Worm (Caenorhabditis elegans): ENCODE results near the gene nspe-5.

Gene nspe-5

DNA sequence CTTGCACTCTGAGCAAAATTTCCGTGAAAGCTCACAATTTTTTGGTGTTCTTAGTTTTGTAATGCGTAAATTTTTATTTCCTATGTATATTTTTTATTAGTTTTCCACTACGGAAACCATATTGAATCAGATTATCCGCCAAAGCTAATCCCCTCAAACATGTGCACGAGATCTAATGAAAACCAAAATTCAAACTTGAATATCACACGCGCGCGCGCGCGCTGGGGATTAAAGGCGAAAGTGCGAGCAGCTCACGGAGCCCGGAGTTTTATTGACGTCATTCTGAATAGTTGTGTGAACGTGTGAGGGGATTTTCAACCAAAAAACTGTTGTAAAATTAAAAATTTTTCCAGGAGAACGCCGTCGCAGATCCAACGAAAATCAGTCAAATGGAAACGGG lies 40.2 kb downstream of the nspe-5 start:
- peak; percentile 25 for TF ChIP-seq ceh-36 (tag; optimal IDR thresholded peaks at IDR 0.05)
- TF ChIP-seq ama-1 (optimal IDR thresholded peaks at IDR 0.05), result no peak

DNA sequence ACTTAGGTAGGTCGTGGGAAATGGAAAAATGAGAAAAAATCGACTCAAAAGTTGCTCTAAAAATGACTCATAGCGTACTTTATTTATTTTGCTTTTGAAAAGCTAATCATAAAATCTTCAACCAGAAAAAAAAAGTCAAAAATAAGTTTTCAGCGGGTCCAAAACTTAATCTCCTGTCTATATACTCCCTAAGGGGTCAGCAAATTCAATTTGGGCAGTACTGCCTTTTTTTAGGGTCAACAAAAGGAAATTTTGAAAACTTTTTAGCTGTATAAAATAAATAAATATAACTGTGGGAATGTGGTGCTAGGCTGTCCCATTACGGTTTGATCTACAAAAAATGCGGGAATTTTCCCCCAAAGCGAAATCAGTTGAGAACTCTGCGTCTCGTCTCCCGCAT lies 40.7 kb downstream of the nspe-5 start:
- TF ChIP-seq B0310.2 (tag; optimal IDR thresholded peaks at IDR 0.05) (no peak), tbx-37 (GFP tag; conservative IDR thresholded peaks at IDR 0.05) (no peak), pes-1 (GFP tag; IDR thresholded peaks at IDR 0.05) (no peak), hnd-1 (tag; optimal IDR thresholded peaks at IDR 0.05) (no peak), tbx-11 (GFP tag; IDR thresholded peaks at IDR 0.05) (no peak), ama-1 (optimal IDR thresholded peaks at IDR 0.05) (no peak), tra-4 (tag; optimal IDR thresholded peaks at IDR 0.05) (no peak), aly-1 (tag; optimal IDR thresholded peaks at IDR 0.05) (no peak), ceh-13 (GFP tag; optimal IDR thresholded peaks at IDR 0.05) (no peak), hmg-4 (GFP tag; optimal IDR thresholded peaks at IDR 0.05) (no peak), sea-1 (GFP tag; conservative IDR thresholded peaks at IDR 0.05) (no peak), ceh-36 (tag; optimal IDR thresholded peaks at IDR 0.05) (no peak), F13C5.2 (tag; optimal IDR thresholded peaks at IDR 0.05) (no peak), flt-1 (GFP tag; IDR thresholded peaks at IDR 0.05) (no peak), scrt-1 (GFP tag; IDR thresholded peaks at IDR 0.05) (no peak), hmbx-1 (tag; optimal IDR thresholded peaks at IDR 0.05) (no peak), ets-7 (tag; optimal IDR thresholded peaks at IDR 0.05) (no peak)

DNA sequence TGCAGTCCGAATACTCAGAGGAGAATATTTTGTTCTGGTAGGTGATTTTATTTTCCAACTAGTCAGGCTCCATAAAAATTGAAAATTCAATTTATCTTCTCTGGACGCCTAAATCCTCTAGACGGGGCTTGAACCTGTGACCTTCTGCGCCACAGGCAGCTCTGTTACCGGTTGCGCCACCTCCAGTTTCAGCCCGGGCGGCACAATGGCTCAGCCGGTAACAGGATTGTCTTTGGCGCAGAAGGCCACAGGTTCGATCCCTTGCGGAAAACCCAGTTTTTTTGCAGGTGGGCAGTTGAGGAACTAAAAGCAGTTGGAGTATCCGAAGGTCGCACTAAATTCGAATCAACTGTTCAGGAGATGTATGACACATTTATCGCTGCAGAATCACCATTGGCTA lies 41.2 kb downstream of the nspe-5 start:
- TF ChIP-seq ets-7 (tag; optimal IDR thresholded peaks at IDR 0.05), result no peak
- TF ChIP-seq tbx-37 (GFP tag; conservative IDR thresholded peaks at IDR 0.05), result no peak
- no peak for TF ChIP-seq hmg-4 (GFP tag; optimal IDR thresholded peaks at IDR 0.05)
- TF ChIP-seq pes-1 (GFP tag; IDR thresholded peaks at IDR 0.05), result no peak
- no peak for TF ChIP-seq tbx-11 (GFP tag; IDR thresholded peaks at IDR 0.05)
- TF ChIP-seq hnd-1 (tag; optimal IDR thresholded peaks at IDR 0.05), result no peak
- TF ChIP-seq ceh-13 (GFP tag; optimal IDR thresholded peaks at IDR 0.05), result no peak
- no peak for TF ChIP-seq F13C5.2 (tag; optimal IDR thresholded peaks at IDR 0.05)
- TF ChIP-seq sea-1 (GFP tag; conservative IDR thresholded peaks at IDR 0.05), result no peak
- no peak for TF ChIP-seq hmbx-1 (tag; optimal IDR thresholded peaks at IDR 0.05)

DNA sequence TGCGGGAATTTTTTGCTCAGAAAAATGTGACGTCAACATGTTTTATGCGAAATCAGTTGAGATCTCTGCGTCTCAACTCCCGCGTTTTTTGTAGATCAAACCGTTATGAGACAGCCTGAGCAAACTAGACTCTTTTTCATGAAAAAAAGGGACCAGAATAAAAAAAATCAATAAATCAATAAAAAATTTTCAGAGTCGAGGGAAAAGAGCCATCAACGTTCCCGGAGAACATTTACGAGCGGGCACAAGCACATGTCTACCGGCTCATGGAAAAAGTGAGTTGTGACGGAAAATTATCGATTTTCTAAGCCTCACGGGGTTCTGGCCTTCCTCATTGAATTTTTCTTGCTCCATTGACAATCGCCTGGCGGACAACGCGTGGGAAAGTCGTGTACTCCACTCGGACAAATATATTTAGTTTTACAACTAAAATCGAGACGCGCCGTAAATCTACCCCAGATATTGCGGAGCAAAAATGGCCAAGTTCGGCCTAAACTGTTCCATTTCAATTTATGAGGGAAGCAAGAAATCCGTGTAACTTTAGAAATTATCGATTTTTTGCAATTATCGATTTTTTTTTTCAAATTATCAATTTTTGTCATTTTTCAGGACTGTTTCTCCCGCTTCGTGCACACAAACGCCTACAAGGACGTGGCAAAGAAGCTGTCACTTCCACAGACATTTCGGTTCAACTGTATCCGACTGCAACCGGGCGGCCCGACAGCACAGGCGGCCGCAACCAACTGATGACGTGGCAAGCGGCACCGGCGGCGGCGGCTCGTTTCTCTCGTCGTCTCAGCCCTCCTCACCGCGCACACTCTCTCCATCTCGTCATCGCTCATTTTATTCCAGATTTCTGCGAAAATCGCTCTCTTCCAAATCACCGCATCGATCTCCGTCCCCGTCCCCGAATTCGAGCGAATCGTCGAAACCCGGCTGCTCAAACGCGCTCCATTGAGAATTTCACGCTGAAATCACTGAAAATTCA lies 42.5 kb downstream of the nspe-5 start:
- TF ChIP-seq tra-4 (tag; optimal IDR thresholded peaks at IDR 0.05), result no peak
- TF ChIP-seq hmg-4 (GFP tag; optimal IDR thresholded peaks at IDR 0.05), result no peak
- no peak for TF ChIP-seq sea-1 (GFP tag; conservative IDR thresholded peaks at IDR 0.05)
- no peak for TF ChIP-seq scrt-1 (GFP tag; IDR thresholded peaks at IDR 0.05)
- no peak for TF ChIP-seq flt-1 (GFP tag; IDR thresholded peaks at IDR 0.05)
- no peak for TF ChIP-seq aly-1 (tag; optimal IDR thresholded peaks at IDR 0.05)
- no peak for TF ChIP-seq tbx-37 (GFP tag; conservative IDR thresholded peaks at IDR 0.05)
- no peak for TF ChIP-seq ama-1 (optimal IDR thresholded peaks at IDR 0.05)
- no peak for TF ChIP-seq hnd-1 (tag; optimal IDR thresholded peaks at IDR 0.05)
- TF ChIP-seq B0310.2 (tag; optimal IDR thresholded peaks at IDR 0.05), result no peak
- TF ChIP-seq pes-1 (GFP tag; IDR thresholded peaks at IDR 0.05), result no peak
- TF ChIP-seq ets-7 (tag; optimal IDR thresholded peaks at IDR 0.05), result no peak

DNA sequence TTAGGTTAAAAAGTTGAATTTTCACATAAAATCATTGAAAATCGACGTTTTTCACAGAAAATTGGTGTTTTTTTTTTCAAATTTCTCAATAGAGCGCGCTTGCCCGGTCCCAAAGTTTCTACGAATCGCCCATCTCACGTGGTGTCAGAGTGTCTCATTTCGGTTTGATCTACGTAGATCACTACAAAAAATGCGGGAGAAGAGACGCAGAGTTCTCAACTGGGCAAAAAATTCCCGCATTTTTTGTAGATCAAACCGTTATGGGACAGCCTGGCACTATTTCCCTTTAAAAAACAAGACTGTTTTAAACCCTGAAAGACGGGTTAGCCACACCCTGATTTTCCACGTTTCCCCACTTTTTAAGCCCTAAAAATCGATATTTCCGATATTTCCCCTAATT lies 43.2 kb downstream of the nspe-5 start:
- no peak for TF ChIP-seq B0310.2 (tag; optimal IDR thresholded peaks at IDR 0.05)
- TF ChIP-seq tra-4 (tag; optimal IDR thresholded peaks at IDR 0.05), result no peak
- TF ChIP-seq tbx-11 (GFP tag; IDR thresholded peaks at IDR 0.05), result no peak
- no peak for TF ChIP-seq hnd-1 (tag; optimal IDR thresholded peaks at IDR 0.05)
- TF ChIP-seq ceh-36 (tag; optimal IDR thresholded peaks at IDR 0.05), result no peak

- no peak for TF ChIP-seq tbx-37 (GFP tag; conservative IDR thresholded peaks at IDR 0.05)
- TF ChIP-seq B0310.2 (tag; optimal IDR thresholded peaks at IDR 0.05), result no peak
- no peak for TF ChIP-seq sea-1 (GFP tag; conservative IDR thresholded peaks at IDR 0.05)
- no peak for TF ChIP-seq hnd-1 (tag; optimal IDR thresholded peaks at IDR 0.05)
- no peak for TF ChIP-seq ets-7 (tag; optimal IDR thresholded peaks at IDR 0.05)
- TF ChIP-seq F13C5.2 (tag; optimal IDR thresholded peaks at IDR 0.05), result no peak
- no peak for TF ChIP-seq ceh-36 (tag; optimal IDR thresholded peaks at IDR 0.05)
- TF ChIP-seq aly-1 (tag; optimal IDR thresholded peaks at IDR 0.05), result no peak
- TF ChIP-seq ceh-13 (GFP tag; optimal IDR thresholded peaks at IDR 0.05), result no peak
- TF ChIP-seq tbx-11 (GFP tag; IDR thresholded peaks at IDR 0.05), result no peak
- TF ChIP-seq pes-1 (GFP tag; IDR thresholded peaks at IDR 0.05), result no peak
- TF ChIP-seq hmbx-1 (tag; optimal IDR thresholded peaks at IDR 0.05), result no peak
- no peak for TF ChIP-seq hmg-4 (GFP tag; optimal IDR thresholded peaks at IDR 0.05)
- TF ChIP-seq tra-4 (tag; optimal IDR thresholded peaks at IDR 0.05), result no peak
- no peak for TF ChIP-seq ama-1 (optimal IDR thresholded peaks at IDR 0.05)
- no peak for TF ChIP-seq scrt-1 (GFP tag; IDR thresholded peaks at IDR 0.05)
Measured at ce11 chrII:12672512-12672911, 43.8 kb downstream of the nspe-5 start.

DNA sequence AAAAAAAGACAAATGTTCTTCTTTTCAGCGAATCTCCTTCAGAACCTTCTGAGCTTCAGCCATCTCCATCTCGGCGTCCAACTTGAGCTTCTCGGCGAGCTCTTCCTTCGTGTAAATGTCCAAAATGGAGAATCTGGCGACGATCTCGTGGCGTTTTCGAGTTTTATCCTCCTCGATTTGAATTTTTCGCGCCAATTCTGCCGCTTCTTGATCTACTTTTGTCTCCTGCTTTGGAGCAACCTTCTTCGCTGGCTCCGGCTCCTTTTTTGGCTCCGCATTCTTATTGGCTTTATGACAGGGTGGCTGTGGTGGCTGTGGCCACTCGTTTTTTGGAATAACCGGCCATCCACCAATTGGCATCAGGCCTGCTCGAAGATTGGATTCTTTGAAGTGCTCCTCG lies 44.6 kb downstream of the nspe-5 start:
- no peak for TF ChIP-seq hnd-1 (tag; optimal IDR thresholded peaks at IDR 0.05)
- TF ChIP-seq pes-1 (GFP tag; IDR thresholded peaks at IDR 0.05), result no peak
- no peak for TF ChIP-seq ceh-13 (GFP tag; optimal IDR thresholded peaks at IDR 0.05)
- TF ChIP-seq ama-1 (optimal IDR thresholded peaks at IDR 0.05), result no peak
- no peak for TF ChIP-seq hmbx-1 (tag; optimal IDR thresholded peaks at IDR 0.05)
- no peak for TF ChIP-seq tra-4 (tag; optimal IDR thresholded peaks at IDR 0.05)
- TF ChIP-seq B0310.2 (tag; optimal IDR thresholded peaks at IDR 0.05), result no peak

- TF ChIP-seq flt-1 (GFP tag; IDR thresholded peaks at IDR 0.05), result no peak
- TF ChIP-seq aly-1 (tag; optimal IDR thresholded peaks at IDR 0.05), result no peak
- TF ChIP-seq hmbx-1 (tag; optimal IDR thresholded peaks at IDR 0.05), result no peak
- no peak for TF ChIP-seq ets-7 (tag; optimal IDR thresholded peaks at IDR 0.05)
- TF ChIP-seq sea-1 (GFP tag; conservative IDR thresholded peaks at IDR 0.05), result no peak
- no peak for TF ChIP-seq scrt-1 (GFP tag; IDR thresholded peaks at IDR 0.05)
- TF ChIP-seq pes-1 (GFP tag; IDR thresholded peaks at IDR 0.05), result no peak
- no peak for TF ChIP-seq tra-4 (tag; optimal IDR thresholded peaks at IDR 0.05)
- TF ChIP-seq hmg-4 (GFP tag; optimal IDR thresholded peaks at IDR 0.05), result no peak
- TF ChIP-seq tbx-11 (GFP tag; IDR thresholded peaks at IDR 0.05), result no peak
- TF ChIP-seq ceh-13 (GFP tag; optimal IDR thresholded peaks at IDR 0.05), result no peak
- no peak for TF ChIP-seq F13C5.2 (tag; optimal IDR thresholded peaks at IDR 0.05)
- TF ChIP-seq hnd-1 (tag; optimal IDR thresholded peaks at IDR 0.05), result no peak
- TF ChIP-seq B0310.2 (tag; optimal IDR thresholded peaks at IDR 0.05), result no peak
- no peak for TF ChIP-seq ama-1 (optimal IDR thresholded peaks at IDR 0.05)
Measured at ce11 chrII:12677710-12677974, 49.0 kb downstream of the nspe-5 start, which contains the start of gene Y38E10A.22. Gene Y38E10A.22, minus strand, starts transcription at chrII:12677810.
